Fruit fly (Drosophila melanogaster) whole organism, pupa: ENCODE measurements around the gene CG3847.
A peak's percentile ranks its signal among the peaks of the same experiment; 100 is the strongest.
"Not testable (repeated sequence)": the region's sequence is repeated elsewhere in the genome, so short reads cannot be mapped to it uniquely, and the experiment has no call there.

ENCODE experiments used
- CG10348 ChIP-seq: fragments of 200-800 bp; sonication (Bioruptor generic); IDR thresholded peaks from 2 replicates; pipeline ENCODE4 v1.3.6; 2022; ENCODE audit warnings: missing biosample characterization, missing genetic modification characterization
- CG13204 ChIP-seq: fragments of 200-800 bp; sonication (Bioruptor generic); optimal IDR thresholded peaks from 2 replicates; lab custom pipeline; 2018; ENCODE audit warnings: missing biosample characterization, mild to moderate bottlenecking, missing genetic modification characterization, moderate library complexity
- CG15710 ChIP-seq: fragments of 200-800 bp; sonication (Bioruptor generic); optimal IDR thresholded peaks from 2 replicates; lab custom pipeline; 2018; ENCODE audit warnings: missing biosample characterization, mild to moderate bottlenecking, missing genetic modification characterization, moderate library complexity
- CG8159 ChIP-seq: fragments of 200-800 bp; sonication (Bioruptor generic); optimal IDR thresholded peaks from 3 replicates; lab custom pipeline; 2018; ENCODE audit warnings: missing biosample characterization, mild to moderate bottlenecking, missing genetic modification characterization, moderate library complexity
- D1 ChIP-seq: fragments of 200-800 bp; sonication (Bioruptor generic); optimal IDR thresholded peaks from 2 replicates; lab custom pipeline; 2018; ENCODE audit warnings: missing biosample characterization, mild to moderate bottlenecking, missing genetic modification characterization, moderate library complexity
- EcR ChIP-seq: fragments of 200-800 bp; sonication (Bioruptor generic); optimal IDR thresholded peaks from 3 replicates; lab custom pipeline; 2019; ENCODE audit warnings: missing biosample characterization, missing genetic modification characterization, mild to moderate bottlenecking, moderate library complexity, missing genetic modification reagents
- Ets98B ChIP-seq: fragments of 200-800 bp; sonication (Bioruptor generic); IDR thresholded peaks from 2 replicates; pipeline ENCODE4 v1.3.6; 2022; ENCODE audit warnings: missing biosample characterization, missing genetic modification characterization
- Pif1B ChIP-seq: fragments of 200-800 bp; sonication (Bioruptor generic); optimal IDR thresholded peaks from 3 replicates; lab custom pipeline; 2016; ENCODE audit warnings: missing biosample characterization, missing genetic modification characterization
- fd96Ca ChIP-seq: fragments of 200-800 bp; sonication (Bioruptor generic); IDR thresholded peaks from 3 replicates; pipeline ENCODE4 v1.3.6; 2022; ENCODE audit warnings: missing biosample characterization, missing genetic modification characterization
- rn ChIP-seq: fragments of 200-800 bp; sonication (Bioruptor generic); IDR thresholded peaks from 2 replicates; pipeline ENCODE4 v1.3.6; 2022; ENCODE audit warnings: missing biosample characterization, missing genetic modification characterization

CG3847 gene

dm6 chrX:6375636-6376035, 28.7 kb downstream of the CG3847 start:
- TF ChIP-seq CG15710 (tag; lab: Kevin White, UChicago) (no peak), CG8159 (tag; lab: Kevin White, UChicago) (peak; percentile 14), EcR (GFP tag; lab: Kevin White, UChicago) (no peak), fd96Ca (GFP tag; lab: Robert Waterston, UW) (peak; percentile 30; the same call in 1 of the 3 replicates)

- TF ChIP-seq D1 (tag; lab: Kevin White, UChicago) (no peak), Ets98B (GFP tag; lab: Robert Waterston, UW) (no peak), CG10348 (no peak), CG8159 (tag; lab: Kevin White, UChicago) (peak; percentile 12)
These were observed 29.8 kb downstream of the CG3847 start for dm6 chrX:6376748-6377147.

- TF ChIP-seq Pif1B; rn (GFP tag; lab: Robert Waterston, UW); CG13204 (GFP tag; lab: Kevin White, UChicago): not testable (repeated sequence)
These were observed 37.0 kb downstream of the CG3847 start, which contains the start of gene CG33664 for dm6 chrX:6383920-6384319. Gene CG33664 (plus strand): TSS chrX:6384220.
